Fruit fly (Drosophila melanogaster): ENCODE results near the gene Vps45.
A peak's percentile ranks its signal among the peaks of the same experiment; 100 is the strongest.

Gene Vps45

dm6 chr3R:9600558-9600959 lies 36.8 kb downstream of the Vps45 start (continued):
- TF ChIP-seq dati (GFP tag; IDR thresholded peaks at IDR 0.05), result no peak
- TF ChIP-seq TFAM (GFP tag; optimal IDR thresholded peaks at IDR 0.05), result no peak
- TF ChIP-seq CG16813 (GFP tag; IDR thresholded peaks at IDR 0.05; ENCODE audit: partially characterized antibody), result no peak
- no peak for TF ChIP-seq CG1792 (GFP tag; optimal IDR thresholded peaks at IDR 0.05)
- no peak for TF ChIP-seq CG12942 (GFP tag; optimal IDR thresholded peaks at IDR 0.05)
- peak; percentile 17 for TF ChIP-seq Kr (GFP tag; optimal IDR thresholded peaks at IDR 0.05)
- TF ChIP-seq CG11695 (GFP tag; IDR thresholded peaks at IDR 0.05), result no peak
- peak; percentile 39 for TF ChIP-seq dmrt11E (tag; optimal IDR thresholded peaks at IDR 0.05)
- TF ChIP-seq CG13894 (tag; optimal IDR thresholded peaks at IDR 0.05), result peak; percentile 58
- TF ChIP-seq Rfx (GFP tag; IDR thresholded peaks at IDR 0.05), result no peak
- no peak for TF ChIP-seq CG4360 (GFP tag; IDR thresholded peaks at IDR 0.05)
- no peak for TF ChIP-seq CG12744 (GFP tag; optimal IDR thresholded peaks at IDR 0.05)
- TF ChIP-seq CG3407 (GFP tag; optimal IDR thresholded peaks at IDR 0.05), result peak; percentile 37
- peak; percentile 39 for TF ChIP-seq CG33557 (GFP tag; optimal IDR thresholded peaks at IDR 0.05)
- peak; percentile 68; the same call in 2 of the 3 replicates for TF ChIP-seq dysf (GFP tag; IDR thresholded peaks at IDR 0.05)
- TF ChIP-seq CG9215 (GFP tag; IDR thresholded peaks at IDR 0.05), result peak; percentile 53
- peak; percentile 31 for TF ChIP-seq wek (GFP tag; optimal IDR thresholded peaks at IDR 0.05)
- TF ChIP-seq maf-S (GFP tag; optimal IDR thresholded peaks at IDR 0.05), result no peak
- TF ChIP-seq unpg (GFP tag; optimal IDR thresholded peaks at IDR 0.05), result peak; percentile 37
- TF ChIP-seq gcm2 (GFP tag; optimal IDR thresholded peaks at IDR 0.05), result no peak
- peak; percentile 72 for TF ChIP-seq CG15011 (GFP tag; optimal IDR thresholded peaks at IDR 0.05)
- TF ChIP-seq Xrp1 (GFP tag; IDR thresholded peaks at IDR 0.05), result peak; percentile 50
- TF ChIP-seq Atf6 (GFP tag; IDR thresholded peaks at IDR 0.05), result peak; percentile 40; the same call in 1 of the 2 replicates
- TF ChIP-seq knrl (GFP tag; IDR thresholded peaks at IDR 0.05; ENCODE audit: partially characterized antibody), result no peak
- TF ChIP-seq dimm (GFP tag; IDR thresholded peaks at IDR 0.05), result no peak
- TF ChIP-seq CG10543 (GFP tag; optimal IDR thresholded peaks at IDR 0.05), result peak; percentile 67
- peak; percentile 12 for TF ChIP-seq CG9437 (GFP tag; optimal IDR thresholded peaks at IDR 0.05)
- peak; percentile 14 for TF ChIP-seq CG18011 (GFP tag; optimal IDR thresholded peaks at IDR 0.05)
- TF ChIP-seq CG6254 (GFP tag; optimal IDR thresholded peaks at IDR 0.05), result no peak
- peak; percentile 67 for TF ChIP-seq slbo (GFP tag; IDR thresholded peaks at IDR 0.05)
- no peak for TF ChIP-seq mam (GFP tag; optimal IDR thresholded peaks at IDR 0.05)
- peak; percentile 30; the same call in 1 of the 2 replicates for TF ChIP-seq lmd (GFP tag; IDR thresholded peaks at IDR 0.05)
- no peak for TF ChIP-seq Xbp1 (GFP tag; optimal IDR thresholded peaks at IDR 0.05)
- peak; percentile 55 for TF ChIP-seq HHEX (GFP tag; optimal IDR thresholded peaks at IDR 0.05)
- TF ChIP-seq fd64A (GFP tag; optimal IDR thresholded peaks at IDR 0.05), result no peak
- peak; percentile 2 for TF ChIP-seq sd (tag; optimal IDR thresholded peaks at IDR 0.05)
- TF ChIP-seq CG30403 (GFP tag; optimal IDR thresholded peaks at IDR 0.05), result peak; percentile 25
- no peak for TF ChIP-seq Dp (GFP tag; optimal IDR thresholded peaks at IDR 0.05)
- TF ChIP-seq CG12104 (GFP tag; optimal IDR thresholded peaks at IDR 0.05), result peak; percentile 40
- TF ChIP-seq Sox100B (GFP tag; optimal IDR thresholded peaks at IDR 0.05), result peak; percentile 51
- peak; percentile 37 for TF ChIP-seq CG7928 (GFP tag; optimal IDR thresholded peaks at IDR 0.05)
- TF ChIP-seq CG1529 (GFP tag; optimal IDR thresholded peaks at IDR 0.05), result peak; percentile 15
- TF ChIP-seq Hmr (GFP tag; optimal IDR thresholded peaks at IDR 0.05), result peak; percentile 65
- TF ChIP-seq prd (optimal IDR thresholded peaks at IDR 0.05), result no peak
- TF ChIP-seq prd (GFP tag; IDR thresholded peaks at IDR 0.05), result peak; percentile 53; the same call in 2 of the 3 replicates
- peak; percentile 42 for TF ChIP-seq exex (tag; optimal IDR thresholded peaks at IDR 0.05)
- TF ChIP-seq CG7745 (tag; optimal IDR thresholded peaks at IDR 0.05), result no peak
- peak; percentile 40 for TF ChIP-seq CG17385 (GFP tag; optimal IDR thresholded peaks at IDR 0.05)
- peak; percentile 67 for TF ChIP-seq ATbp (GFP tag; optimal IDR thresholded peaks at IDR 0.05)
- no peak for TF ChIP-seq Tbp (GFP tag; optimal IDR thresholded peaks at IDR 0.05)
- no peak for TF ChIP-seq slou (GFP tag; optimal IDR thresholded peaks at IDR 0.05)

Data from whole organism, embryonic.